Worm (Caenorhabditis elegans) whole organism, L3 larva: ENCODE measurements around the gene srbc-29.

Experiments
- R02D3.7 ChIP-seq: fragments of 150-350 bp; optimal IDR thresholded peaks from 2 replicates; lab custom pipeline; 2014; ENCODE audit warnings: missing biosample characterization, missing genetic modification characterization
- aly-2 ChIP-seq: fragments of 150-350 bp; optimal IDR thresholded peaks from 2 replicates; lab custom pipeline; 2014; ENCODE audit warnings: missing biosample characterization, missing genetic modification characterization
- ama-1 ChIP-seq: fragments of 150-350 bp; optimal IDR thresholded peaks from 2 replicates; lab custom pipeline; 2018
- ceh-16 ChIP-seq: sonication (generic microtip); optimal IDR thresholded peaks from 2 replicates; lab custom pipeline; 2017; ENCODE audit warnings: missing biosample characterization, missing genetic modification characterization
- ceh-9 ChIP-seq: sonication (generic microtip); optimal IDR thresholded peaks from 2 replicates; lab custom pipeline; 2018; ENCODE audit warnings: missing biosample characterization, missing genetic modification characterization
- daf-12 ChIP-seq: fragments of 150-350 bp; optimal IDR thresholded peaks from 2 replicates; lab custom pipeline; 2014; ENCODE audit warnings: missing biosample characterization, missing genetic modification reagents, missing genetic modification characterization
- egl-27 ChIP-seq: sonication (generic microtip); optimal IDR thresholded peaks from 4 replicates; lab custom pipeline; 2017; ENCODE audit warnings: missing biosample characterization, missing genetic modification reagents, missing genetic modification characterization
- egl-5 ChIP-seq: fragments of 150-350 bp; optimal IDR thresholded peaks from 2 replicates; lab custom pipeline; 2017; ENCODE audit warnings: missing biosample characterization, missing genetic modification reagents, missing genetic modification characterization, inconsistent platforms
- elt-2 ChIP-seq: sonication (generic microtip); optimal IDR thresholded peaks from 2 replicates; lab custom pipeline; 2016; ENCODE audit warnings: missing genetic modification reagents, mild to moderate bottlenecking, missing genetic modification characterization, missing compliant biosample characterization
- elt-3 ChIP-seq, 3 experiments: fragments of 150-350 bp in 1 of 3; sonication (generic microtip) in 2 of 3; optimal IDR thresholded peaks; 2 replicates in 2 of 3; 4 replicates in 1 of 3; lab custom pipeline; 2014 to 2017; ENCODE audit warnings: missing biosample characterization in 3 of 3, missing genetic modification characterization in 3 of 3
- eor-1 ChIP-seq, 2 experiments: fragments of 150-350 bp; optimal IDR thresholded peaks; 2 replicates each; lab custom pipeline; 2014 to 2018; ENCODE audit warnings: missing biosample characterization in 2 of 2, missing genetic modification characterization in 2 of 2
- fkh-10 ChIP-seq: sonication (generic microtip); optimal IDR thresholded peaks from 2 replicates; lab custom pipeline; 2017; ENCODE audit warnings: missing biosample characterization, missing genetic modification reagents, missing genetic modification characterization
- fkh-2 ChIP-seq: fragments of 150-350 bp; optimal IDR thresholded peaks from 2 replicates; lab custom pipeline; 2014; ENCODE audit warnings: missing biosample characterization, missing genetic modification reagents, missing genetic modification characterization
- fos-1 ChIP-seq: fragments of 150-350 bp; optimal IDR thresholded peaks from 2 replicates; lab custom pipeline; 2014; ENCODE audit warnings: missing biosample characterization, missing genetic modification characterization
- hmg-11 ChIP-seq: sonication (generic microtip); optimal IDR thresholded peaks from 2 replicates; lab custom pipeline; 2016; ENCODE audit warnings: missing genetic modification characterization, missing compliant biosample characterization
- jun-1 ChIP-seq: fragments of 150-350 bp; optimal IDR thresholded peaks from 2 replicates; lab custom pipeline; 2014; ENCODE audit warnings: missing biosample characterization, missing genetic modification reagents, missing genetic modification characterization
- lin-15B ChIP-seq: fragments of 150-350 bp; optimal IDR thresholded peaks from 2 replicates; lab custom pipeline; 2014; ENCODE audit warnings: missing biosample characterization, missing genetic modification characterization
- lin-39 ChIP-seq: fragments of 150-350 bp; optimal IDR thresholded peaks from 2 replicates; lab custom pipeline; 2018; ENCODE audit warnings: missing biosample characterization, missing genetic modification reagents, missing genetic modification characterization
- mdl-1 ChIP-seq: fragments of 150-350 bp; optimal IDR thresholded peaks from 2 replicates; lab custom pipeline; 2014; ENCODE audit warnings: missing biosample characterization, missing genetic modification characterization
- nfya-1 ChIP-seq: sonication (generic microtip); optimal IDR thresholded peaks from 2 replicates; lab custom pipeline; 2017; ENCODE audit warnings: missing genetic modification characterization, mild to moderate bottlenecking, missing compliant biosample characterization, antibody characterized with exemption, moderate library complexity; ENCODE audit not compliant: insufficient read depth
- nhr-11 ChIP-seq: fragments of 150-350 bp; optimal IDR thresholded peaks from 2 replicates; lab custom pipeline; 2014; ENCODE audit warnings: missing biosample characterization, missing genetic modification characterization
- nhr-12 ChIP-seq: fragments of 150-350 bp; optimal IDR thresholded peaks from 2 replicates; lab custom pipeline; 2014; ENCODE audit warnings: missing biosample characterization, missing genetic modification characterization
- nhr-23 ChIP-seq: fragments of 150-350 bp; optimal IDR thresholded peaks from 2 replicates; lab custom pipeline; 2014; ENCODE audit warnings: missing biosample characterization, missing genetic modification reagents, missing genetic modification characterization
- nhr-237 ChIP-seq: fragments of 150-350 bp; optimal IDR thresholded peaks from 2 replicates; lab custom pipeline; 2014; ENCODE audit warnings: missing biosample characterization, missing genetic modification characterization
- nhr-28 ChIP-seq: fragments of 150-350 bp; optimal IDR thresholded peaks from 2 replicates; lab custom pipeline; 2014; ENCODE audit warnings: missing biosample characterization, missing genetic modification characterization
- nhr-43 ChIP-seq: sonication (generic microtip); optimal IDR thresholded peaks from 2 replicates; lab custom pipeline; 2016; ENCODE audit warnings: mild to moderate bottlenecking, missing genetic modification characterization, missing compliant biosample characterization; ENCODE audit not compliant: poor library complexity, severe bottlenecking
- nhr-67 ChIP-seq: fragments of 150-350 bp; optimal IDR thresholded peaks from 2 replicates; lab custom pipeline; 2014; ENCODE audit warnings: missing biosample characterization, missing genetic modification characterization
- nhr-76 ChIP-seq: fragments of 150-350 bp; sonication (generic microtip); optimal IDR thresholded peaks from 5 replicates; lab custom pipeline; 2014; ENCODE audit warnings: missing biosample characterization, missing genetic modification characterization
- nhr-77 ChIP-seq: fragments of 150-350 bp; optimal IDR thresholded peaks from 2 replicates; lab custom pipeline; 2014; ENCODE audit warnings: missing biosample characterization, missing genetic modification characterization
- pha-4 ChIP-seq: fragments of 150-350 bp; optimal IDR thresholded peaks from 2 replicates; lab custom pipeline; 2014; ENCODE audit warnings: missing biosample characterization, missing genetic modification reagents, missing genetic modification characterization
- pqm-1 ChIP-seq: fragments of 150-350 bp; optimal IDR thresholded peaks from 2 replicates; lab custom pipeline; 2017; ENCODE audit warnings: missing biosample characterization, missing genetic modification characterization, inconsistent platforms
- sea-2 ChIP-seq: fragments of 150-350 bp; sonication (generic microtip); optimal IDR thresholded peaks from 4 replicates; lab custom pipeline; 2014; ENCODE audit warnings: missing biosample characterization, missing genetic modification reagents, missing genetic modification characterization
- skn-1 ChIP-seq: fragments of 150-350 bp; optimal IDR thresholded peaks from 2 replicates; lab custom pipeline; 2014; ENCODE audit warnings: missing biosample characterization, missing genetic modification characterization
- snpc-4 ChIP-seq: fragments of 150-350 bp; optimal IDR thresholded peaks from 2 replicates; lab custom pipeline; 2014; ENCODE audit warnings: missing biosample characterization, missing genetic modification characterization
- unc-62 ChIP-seq: fragments of 150-350 bp; sonication (generic microtip); optimal IDR thresholded peaks from 4 replicates; lab custom pipeline; 2014; ENCODE audit warnings: missing biosample characterization, missing genetic modification reagents, missing genetic modification characterization
- zag-1 ChIP-seq: fragments of 150-350 bp; optimal IDR thresholded peaks from 2 replicates; lab custom pipeline; 2014; ENCODE audit warnings: missing biosample characterization, missing genetic modification characterization
- ztf-4 ChIP-seq: fragments of 150-350 bp; optimal IDR thresholded peaks from 2 replicates; lab custom pipeline; 2014; ENCODE audit warnings: missing biosample characterization, missing genetic modification characterization

Gene srbc-29

ce11 chrV:3490435-3490834 lies 19.8 kb upstream of the srbc-29 start, which contains the start of gene srbc-36:
Gene srbc-36, minus strand, starts transcription at chrV:3490535.
- no peak for TF ChIP-seq egl-5 (tag; lab: Kevin White, UChicago)
- no peak for TF ChIP-seq ama-1
- TF ChIP-seq daf-12 = no peak
- no peak for TF ChIP-seq snpc-4 (tag; lab: Kevin White, UChicago)
- no peak for TF ChIP-seq fos-1 (tag; lab: Kevin White, UChicago)
- TF ChIP-seq lin-39 (tag; lab: Kevin White, UChicago) = no peak
- TF ChIP-seq nhr-23 (tag; lab: Kevin White, UChicago) = no peak

DNA sequence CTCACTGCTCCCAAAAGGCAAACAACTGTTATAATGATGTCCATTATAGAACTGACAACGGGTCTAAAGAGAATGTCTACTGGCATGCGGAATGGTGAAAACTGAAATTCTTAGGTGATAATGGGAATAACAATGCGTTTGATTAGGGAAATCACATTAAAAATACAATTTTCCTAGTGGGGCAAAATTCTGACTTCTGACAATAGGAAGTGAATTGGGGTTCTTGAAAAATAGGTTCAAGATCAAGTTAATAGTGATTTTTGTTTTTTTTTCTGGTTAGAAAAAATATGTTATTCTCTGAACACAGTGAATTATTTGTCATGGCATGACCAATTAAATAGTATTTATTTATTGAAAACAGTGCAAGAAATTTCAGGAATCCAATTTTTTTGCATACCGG lies 16.2 kb upstream of the srbc-29 start, which contains the start of gene srbc-32:
TSS of gene srbc-32 (minus strand) at position 101 of the 400 bp plus-strand sequence.
- TF ChIP-seq fkh-10 (GFP tag; lab: Kevin White, UChicago) (no peak), nhr-76 (tag; lab: Kevin White, UChicago) (no peak), nhr-28 (tag; lab: Kevin White, UChicago) (no peak), hmg-11 (no peak), ama-1 (no peak), nhr-237 (no peak), snpc-4 (tag; lab: Kevin White, UChicago) (no peak), mdl-1 (tag; lab: Kevin White, UChicago) (no peak), nfya-1 (no peak), sea-2 (no peak), nhr-77 (tag; lab: Kevin White, UChicago) (no peak), nhr-43 (tag; lab: Kevin White, UChicago) (no peak), daf-12 (no peak), unc-62 (GFP tag; lab: Kevin White, UChicago) (no peak)

DNA sequence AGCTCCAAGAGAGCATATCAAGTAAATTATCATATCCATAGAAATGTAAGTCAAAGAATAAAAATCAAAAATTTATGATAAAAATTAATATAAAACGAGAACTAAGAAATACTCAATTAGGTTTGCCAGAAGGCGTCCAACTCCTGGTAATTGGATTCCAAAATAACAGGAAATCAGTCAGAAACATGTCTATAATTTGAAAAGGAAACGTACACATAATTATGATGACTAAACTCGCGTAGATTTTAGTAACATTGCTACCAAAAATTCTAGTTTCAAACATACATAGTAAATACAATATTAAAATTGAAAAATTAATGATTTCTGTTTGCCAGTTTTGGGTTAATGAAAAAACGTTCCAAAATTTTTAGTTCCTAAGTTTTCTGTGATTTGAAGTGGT lies 14.0 kb upstream of the srbc-29 start, which contains the start of gene srbc-33:
TSS of gene srbc-33 (minus strand) at position 101 of the 400 bp plus-strand sequence.
- TF ChIP-seq aly-2 (tag; lab: Kevin White, UChicago) (no peak), nhr-67 (tag; lab: Kevin White, UChicago) (no peak), ztf-4 (tag; lab: Kevin White, UChicago) (no peak), nhr-28 (tag; lab: Kevin White, UChicago) (no peak), egl-5 (tag; lab: Kevin White, UChicago) (no peak), zag-1 (tag; lab: Kevin White, UChicago) (no peak), ceh-16 (tag; lab: Kevin White, UChicago) (no peak), fkh-2 (tag; lab: Kevin White, UChicago) (no peak), hmg-11 (no peak), egl-27 (tag; lab: Kevin White, UChicago) (no peak), nhr-11 (tag; lab: Kevin White, UChicago) (no peak), lin-39 (tag; lab: Kevin White, UChicago) (no peak), R02D3.7 (no peak), skn-1 (tag; lab: Kevin White, UChicago) (no peak), eor-1 (tag; optimal IDR thresholded peaks at IDR 0.05; lab: Kevin White, UChicago) (no peak), nhr-12 (tag; lab: Kevin White, UChicago) (no peak), nhr-43 (tag; lab: Kevin White, UChicago) (no peak), pha-4 (no peak), elt-3 (tag; optimal IDR thresholded peaks at IDR 0.05; lab: Kevin White, UChicago) (no peak), ceh-9 (no peak)
- TF ChIP-seq, all 47 proteins: peak for 0

- TF ChIP-seq jun-1 (tag; lab: Kevin White, UChicago) = peak; percentile 23
- TF ChIP-seq lin-15B (tag; lab: Kevin White, UChicago) = no peak
- TF ChIP-seq nhr-28 (tag; lab: Kevin White, UChicago) = no peak
- TF ChIP-seq elt-2 (tag; lab: Kevin White, UChicago) = peak; percentile 67
- no peak for TF ChIP-seq fkh-2 (tag; lab: Kevin White, UChicago)
- peak; percentile 2 for TF ChIP-seq pqm-1 (tag; lab: Kevin White, UChicago)
- no peak for TF ChIP-seq lin-39 (tag; lab: Kevin White, UChicago)
- TF ChIP-seq, all 47 proteins: peak for 3
These were observed 11.9 kb upstream of the srbc-29 start, which contains the start of gene lys-7 for ce11 chrV:3482550-3483002. Gene lys-7, minus strand, starts transcription at chrV:3482600.
